Fruit fly (Drosophila melanogaster) whole organism, embryonic: ENCODE results near the gene RpS15Aa.

Source experiments
- Adf1 ChIP-seq: fragments of 200-800 bp; sonication (Bioruptor generic); IDR thresholded peaks from 2 replicates; pipeline ENCODE4 v1.3.6; 2022; ENCODE audit warnings: missing biosample characterization, missing genetic modification characterization
- Aef1 ChIP-seq: fragments of 200-800 bp; sonication (Bioruptor generic); IDR thresholded peaks from 3 replicates; pipeline ENCODE4 v1.3.6; 2022; ENCODE audit warnings: missing biosample characterization, missing genetic modification characterization
- B-H2 ChIP-seq: fragments of 200-800 bp; sonication (Bioruptor generic); optimal IDR thresholded peaks from 2 replicates; lab custom pipeline; 2018; ENCODE audit warnings: missing biosample characterization, mild to moderate bottlenecking, missing genetic modification characterization
- CG10147 ChIP-seq: fragments of 200-800 bp; sonication (Bioruptor generic); optimal IDR thresholded peaks from 2 replicates; lab custom pipeline; 2019; ENCODE audit warnings: missing biosample characterization, mild to moderate bottlenecking, missing genetic modification characterization, moderate library complexity
- CG10565 ChIP-seq: fragments of 200-800 bp; sonication (Bioruptor generic); optimal IDR thresholded peaks from 3 replicates; lab custom pipeline; 2016; ENCODE audit warnings: missing biosample characterization, mild to moderate bottlenecking, missing genetic modification characterization
- CG12299 ChIP-seq: fragments of 200-800 bp; sonication (Bioruptor generic); optimal IDR thresholded peaks from 2 replicates; lab custom pipeline; 2018; ENCODE audit warnings: missing biosample characterization, mild to moderate bottlenecking, missing genetic modification characterization
- CG13287 ChIP-seq: fragments of 200-800 bp; sonication (Bioruptor generic); IDR thresholded peaks from 2 replicates; pipeline ENCODE4 v1.3.6; 2022; ENCODE audit warnings: missing biosample characterization, missing genetic modification characterization; ENCODE audit not compliant: partially characterized antibody
- CG14050 ChIP-seq: fragments of 200-800 bp; sonication (Bioruptor generic); IDR thresholded peaks from 3 replicates; pipeline ENCODE4 v1.3.6; 2022; ENCODE audit warnings: missing biosample characterization, missing genetic modification characterization
- CG14860 ChIP-seq: fragments of 200-800 bp; sonication (Bioruptor generic); IDR thresholded peaks from 3 replicates; pipeline ENCODE4 v1.3.6; 2022; ENCODE audit warnings: missing biosample characterization, missing genetic modification characterization; ENCODE audit not compliant: partially characterized antibody
- CG15073 ChIP-seq: fragments of 200-800 bp; sonication (Bioruptor generic); optimal IDR thresholded peaks from 2 replicates; lab custom pipeline; 2016; ENCODE audit warnings: missing biosample characterization, missing genetic modification characterization
- CG15601 ChIP-seq: fragments of 200-800 bp; sonication (Bioruptor generic); optimal IDR thresholded peaks from 3 replicates; lab custom pipeline; 2019; ENCODE audit warnings: missing biosample characterization, mild to moderate bottlenecking, missing genetic modification characterization, moderate library complexity
- CG17361 ChIP-seq: fragments of 200-800 bp; sonication (Bioruptor generic); IDR thresholded peaks from 3 replicates; pipeline ENCODE4 v1.3.6; 2022; ENCODE audit warnings: missing biosample characterization, missing genetic modification characterization
- CG18011 ChIP-seq: fragments of 200-800 bp; sonication (Bioruptor generic); optimal IDR thresholded peaks from 2 replicates; lab custom pipeline; 2017; ENCODE audit warnings: missing biosample characterization, missing genetic modification characterization, mild to moderate bottlenecking, moderate library complexity, missing genotype
- CG18619 ChIP-seq: fragments of 200-800 bp; sonication (Bioruptor generic); optimal IDR thresholded peaks from 3 replicates; lab custom pipeline; 2017; ENCODE audit warnings: missing biosample characterization, mild to moderate bottlenecking, missing genetic modification characterization
- CG31224 ChIP-seq: fragments of 200-800 bp; sonication (Bioruptor generic); IDR thresholded peaks from 2 replicates; pipeline ENCODE4 v1.3.6; 2022; ENCODE audit warnings: missing biosample characterization, missing genetic modification characterization
- CG33213 ChIP-seq: fragments of 200-800 bp; sonication (Bioruptor generic); optimal IDR thresholded peaks from 3 replicates; lab custom pipeline; 2016; ENCODE audit warnings: missing biosample characterization, missing genetic modification characterization
- CG34376 ChIP-seq: fragments of 200-800 bp; sonication (Bioruptor generic); optimal IDR thresholded peaks from 2 replicates; lab custom pipeline; 2018; ENCODE audit warnings: missing biosample characterization, mild to moderate bottlenecking, missing genetic modification characterization
- CG7745 ChIP-seq: fragments of 200-800 bp; sonication (Bioruptor generic); optimal IDR thresholded peaks from 2 replicates; lab custom pipeline; 2018; ENCODE audit warnings: missing biosample characterization, mild to moderate bottlenecking, missing genetic modification characterization, moderate library complexity
- CG8359 ChIP-seq: fragments of 200-800 bp; sonication (Bioruptor generic); optimal IDR thresholded peaks from 2 replicates; lab custom pipeline; 2017; ENCODE audit warnings: missing biosample characterization, mild to moderate bottlenecking, missing genetic modification characterization, borderline replicate concordance
- Camta ChIP-seq: fragments of 200-800 bp; sonication (Bioruptor generic); optimal IDR thresholded peaks from 2 replicates; lab custom pipeline; 2016; ENCODE audit warnings: missing biosample characterization, missing genetic modification characterization
- E2f1 ChIP-seq: fragments of 200-800 bp; sonication (Bioruptor generic); IDR thresholded peaks from 2 replicates; pipeline ENCODE4 v1.3.6; 2022; ENCODE audit warnings: missing biosample characterization, missing genetic modification characterization
- ERR ChIP-seq: fragments of 200-800 bp; sonication (Bioruptor generic); optimal IDR thresholded peaks from 2 replicates; lab custom pipeline; 2016; ENCODE audit warnings: missing biosample characterization, missing genetic modification characterization
- Gug ChIP-seq: fragments of 200-800 bp; sonication (Bioruptor generic); IDR thresholded peaks from 4 replicates; pipeline ENCODE4 v1.3.6; 2022; ENCODE audit warnings: missing biosample characterization, missing genetic modification characterization
- Hand ChIP-seq: fragments of 200-800 bp; sonication (Bioruptor generic); optimal IDR thresholded peaks from 2 replicates; lab custom pipeline; 2017; ENCODE audit warnings: mild to moderate bottlenecking, missing biosample characterization, missing genetic modification reagents, missing genetic modification characterization
- Lim3 ChIP-seq: fragments of 200-800 bp; sonication (Bioruptor generic); IDR thresholded peaks from 2 replicates; pipeline ENCODE4 v1.3.6; 2022; ENCODE audit warnings: missing biosample characterization, missing genetic modification characterization
- Med ChIP-seq: fragments of 200-800 bp; sonication (Bioruptor generic); peaks from one replicate; lab custom pipeline; 2016; ENCODE audit warnings: missing biosample characterization, missing genetic modification characterization, mild to moderate bottlenecking, inconsistent platforms, moderate library complexity
- Meics ChIP-seq: fragments of 200-800 bp; sonication (Bioruptor generic); optimal IDR thresholded peaks from 2 replicates; lab custom pipeline; 2017; ENCODE audit warnings: missing biosample characterization, mild to moderate bottlenecking, missing genetic modification characterization
- NC2α ChIP-seq: fragments of 200-800 bp; sonication (Bioruptor generic); optimal IDR thresholded peaks from 2 replicates; lab custom pipeline; 2016; ENCODE audit warnings: missing biosample characterization, missing genetic modification characterization
- Ptx1 ChIP-seq: fragments of 200-800 bp; sonication (Bioruptor generic); IDR thresholded peaks from 2 replicates; pipeline ENCODE4 v1.3.6; 2022; ENCODE audit warnings: missing biosample characterization, missing genetic modification characterization
- bbx ChIP-seq: fragments of 200-800 bp; sonication (Bioruptor generic); IDR thresholded peaks from 2 replicates; pipeline ENCODE4 v1.3.6; 2022; ENCODE audit warnings: missing biosample characterization, missing genetic modification characterization; ENCODE audit not compliant: partially characterized antibody
- cad ChIP-seq: fragments of >200 bp; optimal IDR thresholded peaks from 2 replicates; lab custom pipeline; 2017; ENCODE audit warnings: missing biosample characterization, missing genetic modification characterization
- chinmo ChIP-seq: fragments of 200-800 bp; sonication (Bioruptor generic); IDR thresholded peaks from 4 replicates; pipeline ENCODE4 v1.3.6; 2022; ENCODE audit warnings: missing biosample characterization, missing genetic modification characterization; ENCODE audit not compliant: partially characterized antibody
- croc ChIP-seq: fragments of 200-800 bp; sonication (Bioruptor generic); conservative IDR thresholded peaks from 3 replicates; pipeline ENCODE4 v1.3.6; 2022; ENCODE audit warnings: missing biosample characterization, missing genetic modification characterization
- disco-r ChIP-seq: fragments of 200-800 bp; sonication (Bioruptor generic); optimal IDR thresholded peaks from 2 replicates; lab custom pipeline; 2016; ENCODE audit warnings: missing biosample characterization, missing genetic modification characterization
- ftz-f1 ChIP-seq: fragments of 200-800 bp; sonication (Bioruptor generic); optimal IDR thresholded peaks from 2 replicates; lab custom pipeline; 2016; ENCODE audit warnings: missing biosample characterization, missing genetic modification characterization
- gcm2 ChIP-seq: fragments of 200-800 bp; sonication (Bioruptor generic); optimal IDR thresholded peaks from 2 replicates; lab custom pipeline; 2016; ENCODE audit warnings: missing biosample characterization, missing genetic modification characterization
- hb ChIP-seq: fragments of 200-800 bp; sonication (Bioruptor generic); IDR thresholded peaks from 3 replicates; pipeline ENCODE4 v1.3.6; 2022; ENCODE audit warnings: missing biosample characterization, missing genetic modification characterization; ENCODE audit not compliant: partially characterized antibody
- hkb ChIP-seq, 2 experiments: fragments of 200-800 bp in 1 of 2; fragments of >200 bp in 1 of 2; sonication (Bioruptor generic) in 1 of 2; IDR thresholded peaks in 1 of 2; optimal IDR thresholded peaks in 1 of 2; 2 replicates each; pipeline versions ENCODE4 v1.3.6 to Lab custom; 2017 to 2022; ENCODE audit warnings: missing biosample characterization in 1 of 2, missing genetic modification characterization in 1 of 2
- ind ChIP-seq: fragments of 200-800 bp; sonication (Bioruptor generic); optimal IDR thresholded peaks from 3 replicates; lab custom pipeline; 2016; ENCODE audit warnings: missing biosample characterization, missing genetic modification characterization
- lbe ChIP-seq: fragments of 200-800 bp; sonication (Bioruptor generic); optimal IDR thresholded peaks from 2 replicates; lab custom pipeline; 2016; ENCODE audit warnings: missing biosample characterization, mild to moderate bottlenecking, missing genetic modification characterization
- org-1 ChIP-seq: fragments of 200-800 bp; sonication (Bioruptor generic); optimal IDR thresholded peaks from 2 replicates; lab custom pipeline; 2017; ENCODE audit warnings: missing biosample characterization, missing genetic modification characterization
- otp ChIP-seq: fragments of 200-800 bp; sonication (Bioruptor generic); IDR thresholded peaks from 3 replicates; pipeline ENCODE4, ENCODE4 v1.3.6; 2022; ENCODE audit warnings: missing biosample characterization, missing genetic modification characterization
- shn ChIP-seq: fragments of 200-800 bp; sonication (Bioruptor generic); optimal IDR thresholded peaks from 3 replicates; lab custom pipeline; 2016; ENCODE audit warnings: missing biosample characterization, missing genetic modification characterization
- sima ChIP-seq: fragments of 200-800 bp; sonication (Bioruptor generic); optimal IDR thresholded peaks from 2 replicates; lab custom pipeline; 2016; ENCODE audit warnings: missing biosample characterization, missing genetic modification characterization
- slp2 ChIP-seq: fragments of 200-800 bp; sonication (Bioruptor generic); optimal IDR thresholded peaks from 2 replicates; lab custom pipeline; 2016; ENCODE audit warnings: missing biosample characterization, missing genetic modification characterization
- sna ChIP-seq: fragments of 200-800 bp; sonication (Bioruptor generic); IDR thresholded peaks from 2 replicates; pipeline ENCODE4 v1.3.6; 2022; ENCODE audit warnings: missing biosample characterization, missing genetic modification characterization; ENCODE audit not compliant: partially characterized antibody
- tin ChIP-seq: fragments of 200-800 bp; sonication (Bioruptor generic); optimal IDR thresholded peaks from 3 replicates; lab custom pipeline; 2016; ENCODE audit warnings: missing biosample characterization, missing genetic modification characterization
- tio ChIP-seq: fragments of 200-800 bp; sonication (Bioruptor generic); optimal IDR thresholded peaks from 2 replicates; lab custom pipeline; 2017; ENCODE audit warnings: missing biosample characterization, missing genetic modification characterization, inconsistent platforms
- tll ChIP-seq, 2 experiments: fragments of 200-800 bp in 1 of 2; fragments of >200 bp in 1 of 2; sonication (Bioruptor generic) in 1 of 2; optimal IDR thresholded peaks; 2 replicates each; lab custom pipeline; 2017 to 2019; ENCODE audit warnings: missing biosample characterization in 2 of 2, missing genetic modification characterization in 2 of 2, mild to moderate bottlenecking in 1 of 2, moderate library complexity in 1 of 2
- zfh1 ChIP-seq: fragments of 200-800 bp; sonication (Bioruptor generic); IDR thresholded peaks from 3 replicates; pipeline ENCODE4 v1.3.6; 2022; ENCODE audit warnings: missing biosample characterization, missing genetic modification characterization

Gene RpS15Aa

DNA sequence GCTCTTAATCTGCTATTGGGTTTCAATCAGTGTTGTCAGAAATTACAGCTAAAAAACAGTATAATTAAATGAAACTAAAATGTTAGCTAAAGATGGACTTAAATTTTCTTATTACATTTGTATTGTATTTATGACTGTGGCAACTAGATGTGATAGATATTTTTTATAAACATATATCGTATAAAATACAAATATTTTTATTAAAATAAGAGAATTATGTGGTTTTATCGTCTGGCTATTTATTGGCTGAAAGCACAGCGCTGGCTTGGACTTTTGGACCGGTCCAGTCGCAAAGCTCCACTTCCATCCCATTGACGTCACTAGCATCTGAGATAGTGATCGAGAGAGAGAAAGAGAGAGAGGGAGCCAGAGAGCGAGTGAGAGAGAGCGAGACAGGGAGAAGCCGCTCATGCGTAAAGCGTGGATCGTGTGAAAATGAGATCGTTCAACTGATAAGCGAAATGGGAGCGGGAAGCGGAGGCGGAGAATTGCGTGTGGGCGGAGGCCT is 18.1 kb downstream of the RpS15Aa start (continued):
- TF ChIP-seq CG18619 (GFP tag; lab: Kevin White, UChicago) (no peak), bbx (GFP tag; lab: Robert Waterston, UW) (no peak), CG17361 (GFP tag; lab: Robert Waterston, UW) (peak; percentile 59; the same call in 2 of the 3 replicates), hb (GFP tag; lab: Robert Waterston, UW) (no peak), ind (no peak), sima (GFP tag; lab: Kevin White, UChicago) (no peak), Hand (GFP tag; lab: Kevin White, UChicago) (peak; percentile 27), Meics (GFP tag; lab: Kevin White, UChicago) (peak; percentile 55), CG34376 (GFP tag; lab: Kevin White, UChicago) (peak; percentile 3), zfh1 (no peak), CG14860 (GFP tag; lab: Robert Waterston, UW) (no peak), Ptx1 (GFP tag; lab: Robert Waterston, UW) (peak; percentile 27; the same call in 1 of the 2 replicates), sna (GFP tag; lab: Robert Waterston, UW) (no peak), Gug (GFP tag; lab: Robert Waterston, UW) (no peak), CG10565 (no peak), chinmo (GFP tag; lab: Robert Waterston, UW) (no peak), Lim3 (GFP tag; lab: Robert Waterston, UW) (no peak), Aef1 (no peak), lbe (peak; percentile 20), Camta (GFP tag; lab: Kevin White, UChicago) (no peak), tll (GFP tag; optimal IDR thresholded peaks at IDR 0.05; lab: Kevin White, UChicago) (no peak), gcm2 (no peak), CG18011 (GFP tag; lab: Kevin White, UChicago) (no peak), ERR (GFP tag; lab: Kevin White, UChicago) (no peak), E2f1 (peak; percentile 8; the same call in 1 of the 2 replicates), CG31224 (no peak), CG15073 (no peak), croc (GFP tag; lab: Robert Waterston, UW) (no peak), B-H2 (GFP tag; lab: Kevin White, UChicago) (peak; percentile 43), shn (GFP tag; lab: Kevin White, UChicago) (no peak), ftz-f1 (GFP tag; lab: Kevin White, UChicago) (peak; percentile 62), CG14050 (no peak), CG13287 (GFP tag; lab: Robert Waterston, UW) (no peak), CG7745 (tag; lab: Kevin White, UChicago) (no peak), Med (GFP tag; lab: Kevin White, UChicago) (peak; percentile 70), tio (GFP tag; lab: Kevin White, UChicago) (no peak), hkb (optimal IDR thresholded peaks at IDR 0.05; lab: Kevin White, UChicago) (no peak), hkb (GFP tag; IDR thresholded peaks at IDR 0.05; lab: Robert Waterston, UW) (no peak), Adf1 (GFP tag; lab: Robert Waterston, UW) (no peak), tin (GFP tag; lab: Kevin White, UChicago) (no peak), CG15601 (tag; lab: Kevin White, UChicago) (peak; percentile 91), CG8359 (GFP tag; lab: Kevin White, UChicago) (no peak), slp2 (GFP tag; lab: Kevin White, UChicago) (no peak), CG12299 (peak; percentile 3), cad (no peak), CG10147 (GFP tag; lab: Kevin White, UChicago) (peak; percentile 57), CG33213 (GFP tag; lab: Kevin White, UChicago) (no peak), org-1 (GFP tag; lab: Kevin White, UChicago) (no peak), otp (no peak), disco-r (GFP tag; lab: Kevin White, UChicago) (no peak), NC2α (no peak)
